Worm (Caenorhabditis elegans) whole organism, L4 larva: Measurements from ENCODE around the gene Y41C4A.7.

Experiments
- nhr-77 ChIP-seq: fragments of 150-350 bp; optimal IDR thresholded peaks from 2 replicates; lab custom pipeline; 2014; ENCODE audit warnings: missing biosample characterization, missing genetic modification characterization
- saeg-2 ChIP-seq: fragments of 200-800 bp; sonication (Bioruptor generic); IDR thresholded peaks from 2 replicates; pipeline ENCODE4 v1.3.6; 2022; ENCODE audit warnings: missing genetic modification reagents, missing genetic modification characterization, missing compliant biosample characterization
- unc-62 ChIP-seq, 3 experiments: fragments of 150-350 bp in 1 of 3; sonication (generic microtip); optimal IDR thresholded peaks in 2 of 3; peaks in 1 of 3; 1 replicate in 1 of 3; 2 replicates in 2 of 3; lab custom pipeline; 2014 to 2017; ENCODE audit warnings: missing biosample characterization in 3 of 3, missing genetic modification characterization in 3 of 3, missing genetic modification reagents in 3 of 3, missing genotype in 1 of 3

DNA sequence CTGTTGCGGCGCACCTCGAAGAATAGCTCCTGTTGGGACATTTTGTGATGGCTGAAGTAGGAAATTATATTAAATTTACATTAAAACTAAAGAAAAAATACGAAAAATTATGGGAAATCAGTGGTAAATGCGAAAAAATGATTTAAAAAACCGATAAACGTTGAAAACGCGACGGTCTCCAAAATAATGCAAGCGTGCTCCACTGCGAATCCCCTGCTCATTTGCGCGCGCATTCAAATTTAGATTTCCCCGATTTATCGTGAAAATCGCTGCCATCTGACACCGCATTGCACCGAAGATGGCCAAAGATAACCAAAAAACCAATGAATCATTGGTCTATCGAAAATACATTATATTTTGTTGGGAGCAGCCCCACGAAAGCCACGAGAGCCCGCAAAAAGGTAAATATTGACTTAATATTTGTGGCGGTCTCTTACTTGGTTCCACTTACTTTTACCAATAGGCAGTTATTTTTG, 20.8 kb downstream of the Y41C4A.7 start, which contains the start of the genes elb-1 and Y41C4A.11:
- peak; percentile 31 for TF ChIP-seq nhr-77 (tag; lab: Kevin White, UChicago)
- no peak for TF ChIP-seq saeg-2 (GFP tag; lab: Robert Waterston, UW)
- no peak for TF ChIP-seq unc-62 (GFP tag; optimal IDR thresholded peaks at IDR 0.05 in 1 of 2; lab: Kevin White, UChicago)
- TF ChIP-seq unc-62 (tag; optimal IDR thresholded peaks at IDR 0.05; lab: Kevin White, UChicago), result no peak
